Fruit fly (Drosophila melanogaster): ENCODE results near the gene brm.

DNA sequence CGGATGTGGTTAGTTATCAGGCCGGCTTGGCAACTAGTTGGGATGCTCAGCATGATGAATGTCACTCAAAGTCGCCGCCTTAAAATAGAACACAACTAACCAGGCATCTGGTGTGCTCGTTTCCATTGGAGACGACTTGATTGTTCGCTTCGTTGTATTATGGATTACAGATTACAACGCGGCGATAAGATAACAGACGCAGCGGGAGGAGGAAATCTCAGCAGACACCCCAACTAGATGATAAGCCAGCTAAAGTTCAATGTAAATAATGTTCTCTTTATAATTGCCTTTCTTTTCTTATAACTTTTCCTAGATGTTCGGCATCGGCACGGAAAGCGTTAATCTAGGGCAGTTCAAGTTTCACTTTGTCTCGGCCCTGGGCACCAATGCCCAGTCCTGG, 14.0 kb downstream of the brm start:
- TF ChIP-seq pan (optimal IDR thresholded peaks at IDR 0.05) (no peak), usp (GFP tag; optimal IDR thresholded peaks at IDR 0.05) (no peak)

Data from whole organism.